Worm (Caenorhabditis elegans) whole organism, L3 larva: ENCODE data around the gene dbn-1.

Experiments used
- R02D3.7 ChIP-seq: fragments of 150-350 bp; optimal IDR thresholded peaks from 2 replicates; lab custom pipeline; 2014; ENCODE audit warnings: missing biosample characterization, missing genetic modification characterization
- ZK546.5 ChIP-seq: sonication (generic microtip); optimal IDR thresholded peaks from 2 replicates; lab custom pipeline; 2017; ENCODE audit warnings: missing biosample characterization, missing genetic modification characterization
- ama-1 ChIP-seq: fragments of 150-350 bp; optimal IDR thresholded peaks from 2 replicates; lab custom pipeline; 2018
- ceh-28 ChIP-seq: fragments of 150-350 bp; optimal IDR thresholded peaks from 2 replicates; lab custom pipeline; 2014; ENCODE audit warnings: missing biosample characterization, missing genetic modification reagents, missing genetic modification characterization
- ceh-9 ChIP-seq: sonication (generic microtip); optimal IDR thresholded peaks from 2 replicates; lab custom pipeline; 2018; ENCODE audit warnings: missing biosample characterization, missing genetic modification characterization
- daf-12 ChIP-seq: fragments of 150-350 bp; optimal IDR thresholded peaks from 2 replicates; lab custom pipeline; 2014; ENCODE audit warnings: missing biosample characterization, missing genetic modification reagents, missing genetic modification characterization
- egl-5 ChIP-seq: fragments of 150-350 bp; optimal IDR thresholded peaks from 2 replicates; lab custom pipeline; 2017; ENCODE audit warnings: missing biosample characterization, missing genetic modification reagents, missing genetic modification characterization, inconsistent platforms
- elt-1 ChIP-seq: fragments of 150-350 bp; optimal IDR thresholded peaks from 2 replicates; lab custom pipeline; 2014; ENCODE audit warnings: missing biosample characterization, missing genetic modification characterization
- elt-2 ChIP-seq: sonication (generic microtip); optimal IDR thresholded peaks from 2 replicates; lab custom pipeline; 2016; ENCODE audit warnings: missing genetic modification reagents, mild to moderate bottlenecking, missing genetic modification characterization, missing compliant biosample characterization
- elt-3 ChIP-seq, 3 experiments: fragments of 150-350 bp in 1 of 3; sonication (generic microtip) in 2 of 3; optimal IDR thresholded peaks; 2 replicates in 2 of 3; 4 replicates in 1 of 3; lab custom pipeline; 2014 to 2017; ENCODE audit warnings: missing biosample characterization in 3 of 3, missing genetic modification characterization in 3 of 3
- eor-1 ChIP-seq, 2 experiments: fragments of 150-350 bp; optimal IDR thresholded peaks; 2 replicates each; lab custom pipeline; 2014 to 2018; ENCODE audit warnings: missing biosample characterization in 2 of 2, missing genetic modification characterization in 2 of 2
- fkh-10 ChIP-seq: sonication (generic microtip); optimal IDR thresholded peaks from 2 replicates; lab custom pipeline; 2017; ENCODE audit warnings: missing biosample characterization, missing genetic modification reagents, missing genetic modification characterization
- fos-1 ChIP-seq: fragments of 150-350 bp; optimal IDR thresholded peaks from 2 replicates; lab custom pipeline; 2014; ENCODE audit warnings: missing biosample characterization, missing genetic modification characterization
- hmg-11 ChIP-seq: sonication (generic microtip); optimal IDR thresholded peaks from 2 replicates; lab custom pipeline; 2016; ENCODE audit warnings: missing genetic modification characterization, missing compliant biosample characterization
- jun-1 ChIP-seq: fragments of 150-350 bp; optimal IDR thresholded peaks from 2 replicates; lab custom pipeline; 2014; ENCODE audit warnings: missing biosample characterization, missing genetic modification reagents, missing genetic modification characterization
- lin-15B ChIP-seq: fragments of 150-350 bp; optimal IDR thresholded peaks from 2 replicates; lab custom pipeline; 2014; ENCODE audit warnings: missing biosample characterization, missing genetic modification characterization
- lsy-12 ChIP-seq: sonication (generic microtip); optimal IDR thresholded peaks from 2 replicates; lab custom pipeline; 2016; ENCODE audit warnings: mild to moderate bottlenecking, missing genetic modification characterization, missing compliant biosample characterization
- mdl-1 ChIP-seq: fragments of 150-350 bp; optimal IDR thresholded peaks from 2 replicates; lab custom pipeline; 2014; ENCODE audit warnings: missing biosample characterization, missing genetic modification characterization
- mml-1 ChIP-seq: fragments of 150-350 bp; sonication (generic microtip); optimal IDR thresholded peaks from 3 replicates; lab custom pipeline; 2014; ENCODE audit warnings: missing biosample characterization, missing genetic modification characterization
- nfya-1 ChIP-seq: sonication (generic microtip); optimal IDR thresholded peaks from 2 replicates; lab custom pipeline; 2017; ENCODE audit warnings: missing genetic modification characterization, mild to moderate bottlenecking, missing compliant biosample characterization, antibody characterized with exemption, moderate library complexity; ENCODE audit not compliant: insufficient read depth
- nhr-11 ChIP-seq: fragments of 150-350 bp; optimal IDR thresholded peaks from 2 replicates; lab custom pipeline; 2014; ENCODE audit warnings: missing biosample characterization, missing genetic modification characterization
- nhr-12 ChIP-seq: fragments of 150-350 bp; optimal IDR thresholded peaks from 2 replicates; lab custom pipeline; 2014; ENCODE audit warnings: missing biosample characterization, missing genetic modification characterization
- nhr-23 ChIP-seq: fragments of 150-350 bp; optimal IDR thresholded peaks from 2 replicates; lab custom pipeline; 2014; ENCODE audit warnings: missing biosample characterization, missing genetic modification reagents, missing genetic modification characterization
- nhr-237 ChIP-seq: fragments of 150-350 bp; optimal IDR thresholded peaks from 2 replicates; lab custom pipeline; 2014; ENCODE audit warnings: missing biosample characterization, missing genetic modification characterization
- nhr-25 ChIP-seq: sonication (generic microtip); optimal IDR thresholded peaks from 2 replicates; lab custom pipeline; 2017; ENCODE audit warnings: missing biosample characterization, missing genetic modification characterization
- nhr-28 ChIP-seq: fragments of 150-350 bp; optimal IDR thresholded peaks from 2 replicates; lab custom pipeline; 2014; ENCODE audit warnings: missing biosample characterization, missing genetic modification characterization
- nhr-43 ChIP-seq: sonication (generic microtip); optimal IDR thresholded peaks from 2 replicates; lab custom pipeline; 2016; ENCODE audit warnings: mild to moderate bottlenecking, missing genetic modification characterization, missing compliant biosample characterization; ENCODE audit not compliant: poor library complexity, severe bottlenecking
- nhr-76 ChIP-seq: fragments of 150-350 bp; sonication (generic microtip); optimal IDR thresholded peaks from 5 replicates; lab custom pipeline; 2014; ENCODE audit warnings: missing biosample characterization, missing genetic modification characterization
- nhr-77 ChIP-seq: fragments of 150-350 bp; optimal IDR thresholded peaks from 2 replicates; lab custom pipeline; 2014; ENCODE audit warnings: missing biosample characterization, missing genetic modification characterization
- pha-4 ChIP-seq: fragments of 150-350 bp; optimal IDR thresholded peaks from 2 replicates; lab custom pipeline; 2014; ENCODE audit warnings: missing biosample characterization, missing genetic modification reagents, missing genetic modification characterization
- pqm-1 ChIP-seq: fragments of 150-350 bp; optimal IDR thresholded peaks from 2 replicates; lab custom pipeline; 2017; ENCODE audit warnings: missing biosample characterization, missing genetic modification characterization, inconsistent platforms
- sea-2 ChIP-seq: fragments of 150-350 bp; sonication (generic microtip); optimal IDR thresholded peaks from 4 replicates; lab custom pipeline; 2014; ENCODE audit warnings: missing biosample characterization, missing genetic modification reagents, missing genetic modification characterization
- skn-1 ChIP-seq: fragments of 150-350 bp; optimal IDR thresholded peaks from 2 replicates; lab custom pipeline; 2014; ENCODE audit warnings: missing biosample characterization, missing genetic modification characterization
- snpc-4 ChIP-seq: fragments of 150-350 bp; optimal IDR thresholded peaks from 2 replicates; lab custom pipeline; 2014; ENCODE audit warnings: missing biosample characterization, missing genetic modification characterization
- tbx-2 ChIP-seq: sonication (generic microtip); optimal IDR thresholded peaks from 2 replicates; lab custom pipeline; 2016; ENCODE audit warnings: mild to moderate bottlenecking, missing genetic modification characterization, missing compliant biosample characterization
- unc-39 ChIP-seq: sonication (generic microtip); optimal IDR thresholded peaks from 4 replicates; lab custom pipeline; 2017; ENCODE audit warnings: missing biosample characterization, missing genetic modification characterization
- unc-62 ChIP-seq: fragments of 150-350 bp; sonication (generic microtip); optimal IDR thresholded peaks from 4 replicates; lab custom pipeline; 2014; ENCODE audit warnings: missing biosample characterization, missing genetic modification reagents, missing genetic modification characterization
- zag-1 ChIP-seq: fragments of 150-350 bp; optimal IDR thresholded peaks from 2 replicates; lab custom pipeline; 2014; ENCODE audit warnings: missing biosample characterization, missing genetic modification characterization
- ztf-11 ChIP-seq: fragments of 150-350 bp; optimal IDR thresholded peaks from 2 replicates; lab custom pipeline; 2014; ENCODE audit warnings: missing biosample characterization, missing genetic modification characterization
- ztf-4 ChIP-seq: fragments of 150-350 bp; optimal IDR thresholded peaks from 2 replicates; lab custom pipeline; 2014; ENCODE audit warnings: missing biosample characterization, missing genetic modification characterization

The dbn-1 gene

ce11 chrIII:13721066-13721465 is 40.8 kb downstream of the dbn-1 start (continued):
- no peak for TF ChIP-seq mml-1 (tag; lab: Kevin White, UChicago)

ce11 chrIII:13720190-13720741 is 41.6 kb downstream of the dbn-1 start:
- TF ChIP-seq nhr-76, result no peak
- TF ChIP-seq tbx-2 (tag; lab: Kevin White, UChicago), result peak; percentile 16
- peak; percentile 63 for TF ChIP-seq nhr-23 (tag; lab: Kevin White, UChicago)
- no peak for TF ChIP-seq elt-3 (tag; optimal IDR thresholded peaks at IDR 0.05; lab: Kevin White, UChicago)
- TF ChIP-seq snpc-4 (tag; lab: Kevin White, UChicago), result no peak
- TF ChIP-seq nhr-77, result no peak
- TF ChIP-seq fkh-10 (GFP tag; lab: Kevin White, UChicago), result no peak
- no peak for TF ChIP-seq lsy-12 (tag; lab: Kevin White, UChicago)
- no peak for TF ChIP-seq ztf-4 (tag; lab: Kevin White, UChicago)
- TF ChIP-seq eor-1 (tag; optimal IDR thresholded peaks at IDR 0.05; lab: Kevin White, UChicago), result no peak
- no peak for TF ChIP-seq fos-1 (tag; lab: Kevin White, UChicago)

- TF ChIP-seq ZK546.5 (tag; lab: Kevin White, UChicago) (no peak), unc-62 (GFP tag; lab: Kevin White, UChicago) (no peak), unc-39 (no peak), elt-1 (tag; lab: Kevin White, UChicago) (peak; percentile 30), nhr-23 (tag; lab: Kevin White, UChicago) (peak; percentile 31), tbx-2 (tag; lab: Kevin White, UChicago) (peak; percentile 29), zag-1 (tag; lab: Kevin White, UChicago) (no peak), nhr-43 (peak; percentile 73), nhr-25 (tag; lab: Kevin White, UChicago) (peak; percentile 72), hmg-11 (tag; lab: Kevin White, UChicago) (peak; percentile 5), lsy-12 (tag; lab: Kevin White, UChicago) (peak; percentile 60), nhr-12 (tag; lab: Kevin White, UChicago) (no peak), jun-1 (tag; lab: Kevin White, UChicago) (peak; percentile 45), mdl-1 (tag; lab: Kevin White, UChicago) (peak; percentile 13), ama-1 (lab: Kevin White, UChicago) (peak; percentile 54)
- TF ChIP-seq, all 47 proteins: peak for 10
Measured at ce11 chrIII:13719247-13719758, 42.6 kb downstream of the dbn-1 start.

- TF ChIP-seq pha-4 (tag; lab: Kevin White, UChicago) (peak; percentile 11), skn-1 (tag; lab: Kevin White, UChicago) (no peak), lsy-12 (tag; lab: Kevin White, UChicago) (peak; percentile 8), egl-5 (tag; lab: Kevin White, UChicago) (peak; percentile 16), pqm-1 (tag; lab: Kevin White, UChicago) (peak; percentile 26), nfya-1 (peak; percentile 41), nhr-11 (tag; lab: Kevin White, UChicago) (peak; percentile 77), fos-1 (tag; lab: Kevin White, UChicago) (no peak), elt-2 (tag; lab: Kevin White, UChicago) (peak; percentile 16), lin-15B (tag; lab: Kevin White, UChicago) (no peak), elt-1 (tag; lab: Kevin White, UChicago) (no peak)
Measured at ce11 chrIII:13718403-13718969, 43.4 kb downstream of the dbn-1 start.

ce11 chrIII:13717505-13717904 is 44.4 kb downstream of the dbn-1 start:
- peak; percentile 40 for TF ChIP-seq nhr-43
- TF ChIP-seq nhr-77, result no peak
- TF ChIP-seq ZK546.5 (tag; lab: Kevin White, UChicago), result no peak
- TF ChIP-seq sea-2, result no peak
- no peak for TF ChIP-seq daf-12 (tag; lab: Kevin White, UChicago)
- TF ChIP-seq nhr-12 (tag; lab: Kevin White, UChicago), result no peak
- TF ChIP-seq tbx-2 (tag; lab: Kevin White, UChicago), result no peak
- TF ChIP-seq nhr-23 (tag; lab: Kevin White, UChicago), result peak; percentile 66
- no peak for TF ChIP-seq fos-1 (tag; lab: Kevin White, UChicago)
- TF ChIP-seq jun-1 (tag; lab: Kevin White, UChicago), result peak; percentile 33
- TF ChIP-seq eor-1 (tag; optimal IDR thresholded peaks at IDR 0.05; lab: Kevin White, UChicago), result no peak
- no peak for TF ChIP-seq ztf-11 (tag; lab: Kevin White, UChicago)
- TF ChIP-seq ceh-28 (tag; lab: Kevin White, UChicago), result no peak
- TF ChIP-seq unc-62 (GFP tag; lab: Kevin White, UChicago), result no peak
- TF ChIP-seq nhr-237 (tag; lab: Kevin White, UChicago), result no peak
- no peak for TF ChIP-seq ceh-9 (tag; lab: Kevin White, UChicago)
- TF ChIP-seq lin-15B (tag; lab: Kevin White, UChicago), result peak; percentile 27
- TF ChIP-seq hmg-11 (tag; lab: Kevin White, UChicago), result peak; percentile 74
- TF ChIP-seq pha-4 (tag; lab: Kevin White, UChicago), result peak; percentile 72
- TF ChIP-seq R02D3.7, result no peak
- TF ChIP-seq fkh-10 (GFP tag; lab: Kevin White, UChicago), result no peak
- no peak for TF ChIP-seq ztf-4 (tag; lab: Kevin White, UChicago)
- peak; percentile 79 for TF ChIP-seq nfya-1
- no peak for TF ChIP-seq nhr-28 (tag; lab: Kevin White, UChicago)
- TF ChIP-seq mml-1 (tag; lab: Kevin White, UChicago), result no peak
- no peak for TF ChIP-seq mdl-1 (tag; lab: Kevin White, UChicago)
